Fruit fly (Drosophila melanogaster): ENCODE data around the gene CG43245.

The CG43245 gene

DNA sequence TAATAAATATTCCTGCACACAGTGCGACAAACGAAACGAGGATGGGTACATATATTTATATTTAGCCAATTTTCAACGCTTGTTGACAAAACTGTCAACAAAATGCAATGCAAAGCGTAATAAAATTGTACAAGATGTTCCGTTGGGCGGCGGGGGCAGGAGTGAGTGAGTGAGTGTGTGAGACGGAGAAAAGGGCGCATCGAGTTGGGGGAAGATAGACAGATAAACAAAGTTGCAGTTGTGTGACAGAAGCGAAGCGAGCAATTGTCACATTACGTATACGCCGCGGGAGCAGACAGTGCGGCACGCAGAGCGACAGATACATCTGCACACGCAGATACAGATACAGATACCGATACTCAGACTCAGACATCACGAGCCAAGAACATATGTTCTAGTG, 20.4 kb upstream of the CG43245 start:
- TF ChIP-seq CG13204 (GFP tag; optimal IDR thresholded peaks at IDR 0.05) (no peak), Ets98B (GFP tag; IDR thresholded peaks at IDR 0.05) (no peak), CG12605 (GFP tag; IDR thresholded peaks at IDR 0.05) (no peak), CG15710 (tag; optimal IDR thresholded peaks at IDR 0.05) (no peak), CG8159 (tag; optimal IDR thresholded peaks at IDR 0.05) (no peak), rn (GFP tag; IDR thresholded peaks at IDR 0.05) (no peak), CG14655 (GFP tag; optimal IDR thresholded peaks at IDR 0.05) (no peak), CG4496 (GFP tag; IDR thresholded peaks at IDR 0.05) (no peak), D1 (tag; optimal IDR thresholded peaks at IDR 0.05) (no peak), CG8301 (tag; optimal IDR thresholded peaks at IDR 0.05) (no peak), CG10348 (GFP tag; IDR thresholded peaks at IDR 0.05) (no peak), CG17806 (tag; optimal IDR thresholded peaks at IDR 0.05) (no peak), fd96Ca (GFP tag; IDR thresholded peaks at IDR 0.05) (no peak), CG9948 (tag; optimal IDR thresholded peaks at IDR 0.05) (no peak), Snoo (tag; optimal IDR thresholded peaks at IDR 0.05) (no peak), EcR (GFP tag; optimal IDR thresholded peaks at IDR 0.05) (no peak), CG34367 (tag; optimal IDR thresholded peaks at IDR 0.05) (no peak), CG32121 (GFP tag; IDR thresholded peaks at IDR 0.05) (no peak)

DNA sequence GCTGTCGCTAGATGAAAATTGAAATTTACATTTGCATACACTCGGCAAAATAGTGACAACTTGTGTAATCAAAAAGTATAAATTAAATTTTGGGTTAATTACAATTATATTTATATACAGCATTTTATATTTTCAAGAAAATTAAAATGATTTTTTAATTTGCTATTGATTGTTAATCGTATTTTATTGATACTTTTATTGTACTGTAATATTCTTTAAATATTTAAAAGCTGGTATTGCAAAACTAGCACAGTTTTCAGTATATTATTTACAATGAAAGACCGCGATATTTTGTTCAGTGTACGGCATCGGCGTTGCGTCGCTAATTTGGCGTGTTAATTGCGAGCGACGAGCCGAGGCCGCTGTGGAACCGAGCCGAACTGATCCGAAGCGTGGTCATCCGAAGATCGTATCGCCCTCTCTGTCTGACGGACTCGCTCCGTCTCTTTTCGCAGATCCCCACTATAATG, 19.1 kb upstream of the CG43245 start:
- peak; percentile 96 for TF ChIP-seq D1 (tag; optimal IDR thresholded peaks at IDR 0.05)
- TF ChIP-seq EcR (GFP tag; optimal IDR thresholded peaks at IDR 0.05): peak; percentile 23
- TF ChIP-seq CG10348 (GFP tag; IDR thresholded peaks at IDR 0.05): peak; percentile 79; the same call in 1 of the 2 replicates
- peak; percentile 91 for TF ChIP-seq CG8159 (tag; optimal IDR thresholded peaks at IDR 0.05)
- TF ChIP-seq CG4496 (GFP tag; IDR thresholded peaks at IDR 0.05): peak; percentile 93
- TF ChIP-seq Pif1A (GFP tag; optimal IDR thresholded peaks at IDR 0.05): peak; percentile 75
- TF ChIP-seq CG34367 (tag; optimal IDR thresholded peaks at IDR 0.05): peak; percentile 83
- TF ChIP-seq CG14655 (GFP tag; optimal IDR thresholded peaks at IDR 0.05): peak; percentile 91
- TF ChIP-seq CG9948 (tag; optimal IDR thresholded peaks at IDR 0.05): peak; percentile 88
- peak; percentile 64 for TF ChIP-seq gl (tag; optimal IDR thresholded peaks at IDR 0.05)
- TF ChIP-seq Pif1B (GFP tag; optimal IDR thresholded peaks at IDR 0.05): peak; percentile 79
- TF ChIP-seq Ets98B (GFP tag; IDR thresholded peaks at IDR 0.05): peak; percentile 81
- peak; percentile 79 for TF ChIP-seq fd96Ca (GFP tag; IDR thresholded peaks at IDR 0.05)
- peak; percentile 88 for TF ChIP-seq CG17806 (tag; optimal IDR thresholded peaks at IDR 0.05)
- TF ChIP-seq CG15710 (tag; optimal IDR thresholded peaks at IDR 0.05): peak; percentile 87
- peak; percentile 88 for TF ChIP-seq CG12605 (GFP tag; IDR thresholded peaks at IDR 0.05)
- peak; percentile 67 for TF ChIP-seq CG13204 (GFP tag; optimal IDR thresholded peaks at IDR 0.05)
- TF ChIP-seq CG32121 (GFP tag; IDR thresholded peaks at IDR 0.05): peak; percentile 95
- peak; percentile 77 for TF ChIP-seq Snoo (tag; optimal IDR thresholded peaks at IDR 0.05)
- peak; percentile 83 for TF ChIP-seq rn (GFP tag; IDR thresholded peaks at IDR 0.05)
- TF ChIP-seq CG8301 (tag; optimal IDR thresholded peaks at IDR 0.05): peak; percentile 92

DNA sequence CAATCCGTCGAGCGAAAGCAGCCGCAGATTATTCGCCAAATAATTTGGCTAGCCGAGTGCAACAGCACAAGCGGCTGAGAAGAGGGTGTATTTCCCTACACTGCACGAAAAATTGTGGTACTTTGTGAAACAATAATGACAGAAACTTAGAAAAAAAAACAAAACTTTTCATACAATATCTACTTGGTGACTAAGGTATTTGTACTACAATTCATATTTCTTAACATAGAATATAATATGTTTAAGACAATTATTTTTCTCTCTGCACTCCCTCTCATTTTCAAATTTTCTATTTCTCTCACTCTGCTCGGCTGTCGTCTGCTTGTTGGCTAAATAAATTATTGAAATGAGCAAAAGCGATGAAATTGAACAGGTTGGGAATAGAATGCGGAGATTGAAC, 15.6 kb upstream of the CG43245 start:
- TF ChIP-seq gl (tag; optimal IDR thresholded peaks at IDR 0.05): no peak
- TF ChIP-seq D1 (tag; optimal IDR thresholded peaks at IDR 0.05): no peak
- TF ChIP-seq rn (GFP tag; IDR thresholded peaks at IDR 0.05): peak; percentile 51
- TF ChIP-seq CG13204 (GFP tag; optimal IDR thresholded peaks at IDR 0.05): no peak
- no peak for TF ChIP-seq CG34367 (tag; optimal IDR thresholded peaks at IDR 0.05)
- TF ChIP-seq CG8159 (tag; optimal IDR thresholded peaks at IDR 0.05): peak; percentile 26
- TF ChIP-seq Pif1A (GFP tag; optimal IDR thresholded peaks at IDR 0.05): peak; percentile 31
- no peak for TF ChIP-seq CG10348 (GFP tag; IDR thresholded peaks at IDR 0.05)
- peak; percentile 81 for TF ChIP-seq CG32121 (GFP tag; IDR thresholded peaks at IDR 0.05)
- TF ChIP-seq CG8301 (tag; optimal IDR thresholded peaks at IDR 0.05): peak; percentile 56
- peak; percentile 68 for TF ChIP-seq CG12605 (GFP tag; IDR thresholded peaks at IDR 0.05)
- no peak for TF ChIP-seq CG17806 (tag; optimal IDR thresholded peaks at IDR 0.05)
- TF ChIP-seq CG15710 (tag; optimal IDR thresholded peaks at IDR 0.05): peak; percentile 8
- TF ChIP-seq CG14655 (GFP tag; optimal IDR thresholded peaks at IDR 0.05): peak; percentile 65
- TF ChIP-seq CG4496 (GFP tag; IDR thresholded peaks at IDR 0.05): peak; percentile 78
- TF ChIP-seq Ets98B (GFP tag; IDR thresholded peaks at IDR 0.05): peak; percentile 84
- TF ChIP-seq CG9948 (tag; optimal IDR thresholded peaks at IDR 0.05): peak; percentile 3
- TF ChIP-seq Pif1B (GFP tag; optimal IDR thresholded peaks at IDR 0.05): no peak
- no peak for TF ChIP-seq fd96Ca (GFP tag; IDR thresholded peaks at IDR 0.05)
- no peak for TF ChIP-seq Snoo (tag; optimal IDR thresholded peaks at IDR 0.05)
- no peak for TF ChIP-seq EcR (GFP tag; optimal IDR thresholded peaks at IDR 0.05)

DNA sequence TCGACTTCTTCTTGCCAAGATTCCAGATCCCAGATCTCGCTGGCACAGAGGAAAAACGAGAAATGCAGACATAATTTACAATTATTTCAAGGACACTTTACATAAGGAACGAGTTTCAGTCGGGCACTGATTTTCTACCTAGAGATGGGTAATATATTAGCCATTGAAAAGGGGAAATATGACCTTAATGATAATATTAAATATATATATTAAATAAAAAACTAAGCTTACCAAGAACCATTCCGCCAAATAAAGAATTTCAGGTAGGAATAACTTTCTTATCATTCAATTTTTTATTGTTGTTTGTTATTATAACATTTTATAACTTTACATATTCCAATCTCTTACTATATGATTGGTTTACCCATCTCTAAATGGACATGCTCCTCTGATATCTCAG, 14.8 kb upstream of the CG43245 start:
- TF ChIP-seq CG12605 (GFP tag; IDR thresholded peaks at IDR 0.05) (no peak), CG8301 (tag; optimal IDR thresholded peaks at IDR 0.05) (peak; percentile 52), Snoo (tag; optimal IDR thresholded peaks at IDR 0.05) (no peak), CG15710 (tag; optimal IDR thresholded peaks at IDR 0.05) (peak; percentile 96), Pif1A (GFP tag; optimal IDR thresholded peaks at IDR 0.05) (no peak), CG13204 (GFP tag; optimal IDR thresholded peaks at IDR 0.05) (peak; percentile 32), gl (tag; optimal IDR thresholded peaks at IDR 0.05) (peak; percentile 63), CG8159 (tag; optimal IDR thresholded peaks at IDR 0.05) (peak; percentile 97), Pif1B (GFP tag; optimal IDR thresholded peaks at IDR 0.05) (peak; percentile 19), D1 (tag; optimal IDR thresholded peaks at IDR 0.05) (peak; percentile 93), CG34367 (tag; optimal IDR thresholded peaks at IDR 0.05) (peak; percentile 89), CG9948 (tag; optimal IDR thresholded peaks at IDR 0.05) (peak; percentile 94), CG32121 (GFP tag; IDR thresholded peaks at IDR 0.05) (no peak), fd96Ca (GFP tag; IDR thresholded peaks at IDR 0.05) (no peak), Ets98B (GFP tag; IDR thresholded peaks at IDR 0.05) (no peak), rn (GFP tag; IDR thresholded peaks at IDR 0.05) (no peak), CG4496 (GFP tag; IDR thresholded peaks at IDR 0.05) (no peak; the same call in 2 of the 3 replicates), EcR (GFP tag; optimal IDR thresholded peaks at IDR 0.05) (peak; percentile 80), CG17806 (tag; optimal IDR thresholded peaks at IDR 0.05) (peak; percentile 94), CG14655 (GFP tag; optimal IDR thresholded peaks at IDR 0.05) (peak; percentile 62), CG10348 (GFP tag; IDR thresholded peaks at IDR 0.05) (no peak)

DNA sequence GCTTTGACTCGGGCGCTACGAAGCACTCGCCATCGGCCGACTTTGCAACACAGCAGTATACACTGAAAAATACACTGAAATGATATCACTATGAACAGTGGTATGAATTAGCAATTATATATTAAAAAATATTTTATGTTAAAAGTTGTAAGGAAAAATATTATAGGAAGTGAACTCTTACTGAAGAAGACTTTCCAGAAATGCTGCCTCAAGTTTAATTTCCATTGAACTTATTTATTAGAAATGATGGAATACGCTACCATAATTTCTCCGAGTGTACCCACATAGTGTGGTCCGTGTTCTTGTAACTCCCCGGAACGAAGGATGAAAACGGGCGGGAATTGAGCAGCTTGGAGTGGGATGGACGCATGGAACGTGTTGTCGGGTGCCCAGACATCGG, 14.1 kb upstream of the CG43245 start:
- TF ChIP-seq CG9948 (tag; optimal IDR thresholded peaks at IDR 0.05) (peak; percentile 97), D1 (tag; optimal IDR thresholded peaks at IDR 0.05) (peak; percentile 89), CG13204 (GFP tag; optimal IDR thresholded peaks at IDR 0.05) (peak; percentile 89), CG10348 (GFP tag; IDR thresholded peaks at IDR 0.05) (no peak), CG17806 (tag; optimal IDR thresholded peaks at IDR 0.05) (peak; percentile 98), rn (GFP tag; IDR thresholded peaks at IDR 0.05) (0 out of 2 replicates have a peak, but pooled peaks have one; percentile 46), CG8301 (tag; optimal IDR thresholded peaks at IDR 0.05) (peak; percentile 88), fd96Ca (GFP tag; IDR thresholded peaks at IDR 0.05) (0 out of 3 replicates have a peak, but pooled peaks have one; percentile 36), CG15710 (tag; optimal IDR thresholded peaks at IDR 0.05) (peak; percentile 94), gl (tag; optimal IDR thresholded peaks at IDR 0.05) (peak; percentile 83), EcR (GFP tag; optimal IDR thresholded peaks at IDR 0.05) (no peak), CG8159 (tag; optimal IDR thresholded peaks at IDR 0.05) (peak; percentile 97), CG14655 (GFP tag; optimal IDR thresholded peaks at IDR 0.05) (peak; percentile 87), Snoo (tag; optimal IDR thresholded peaks at IDR 0.05) (peak; percentile 70), CG32121 (GFP tag; IDR thresholded peaks at IDR 0.05) (peak; percentile 24; the same call in 1 of the 2 replicates), Pif1A (GFP tag; optimal IDR thresholded peaks at IDR 0.05) (peak; percentile 83), CG34367 (tag; optimal IDR thresholded peaks at IDR 0.05) (peak; percentile 94), CG4496 (GFP tag; IDR thresholded peaks at IDR 0.05) (peak; percentile 87), Pif1B (GFP tag; optimal IDR thresholded peaks at IDR 0.05) (peak; percentile 85), CG12605 (GFP tag; IDR thresholded peaks at IDR 0.05) (no peak), Ets98B (GFP tag; IDR thresholded peaks at IDR 0.05) (peak; percentile 55; the same call in 1 of the 2 replicates)
